Fruit fly (Drosophila melanogaster): ENCODE measurements around the gene Pdp.

Pdp gene

dm6 chrX:7728251-7729164 is 5.9 kb downstream of the Pdp start, which contains the start of the genes NELF-B and CG12155 (continued):
- TF ChIP-seq D (optimal IDR thresholded peaks at IDR 0.05) (no peak), D (GFP tag; optimal IDR thresholded peaks at IDR 0.05) (peak; percentile 42), cg (GFP tag; optimal IDR thresholded peaks at IDR 0.05) (peak; percentile 81), Six4 (GFP tag; optimal IDR thresholded peaks at IDR 0.05) (peak; percentile 61), wor (GFP tag; IDR thresholded peaks at IDR 0.05) (no peak), CG2712 (tag; optimal IDR thresholded peaks at IDR 0.05) (peak; percentile 67), CG13287 (GFP tag; IDR thresholded peaks at IDR 0.05; ENCODE audit: partially characterized antibody) (peak; percentile 54), CG34422 (GFP tag; IDR thresholded peaks at IDR 0.05) (no peak; the same call in 2 of the 3 replicates), CG9437 (GFP tag; optimal IDR thresholded peaks at IDR 0.05) (peak; percentile 63), p53 (GFP tag; optimal IDR thresholded peaks at IDR 0.05) (no peak), CG10462 (GFP tag; optimal IDR thresholded peaks at IDR 0.05) (peak; percentile 10), Jarid2 (GFP tag; optimal IDR thresholded peaks at IDR 0.05) (no peak), ind (GFP tag; optimal IDR thresholded peaks at IDR 0.05) (peak; percentile 58), CG7372 (GFP tag; IDR thresholded peaks at IDR 0.05) (0 out of 2 replicates have a peak, but pooled peaks have one; percentile 25), E2f1 (GFP tag; IDR thresholded peaks at IDR 0.05) (0 out of 2 replicates have a peak, but pooled peaks have one; percentile 0), CG3995 (GFP tag; optimal IDR thresholded peaks at IDR 0.05) (peak; percentile 20), D19B (GFP tag; optimal IDR thresholded peaks at IDR 0.05) (no peak), pros (GFP tag; optimal IDR thresholded peaks at IDR 0.05) (no peak), CG14710 (tag; optimal IDR thresholded peaks at IDR 0.05) (peak; percentile 74), toy (GFP tag; IDR thresholded peaks at IDR 0.05) (no peak), lmd (GFP tag; IDR thresholded peaks at IDR 0.05) (peak; percentile 31), pb (GFP tag; optimal IDR thresholded peaks at IDR 0.05) (no peak), scrt (GFP tag; optimal IDR thresholded peaks at IDR 0.05) (no peak), esg (GFP tag; conservative IDR thresholded peaks at IDR 0.05) (no peak), Max (GFP tag; optimal IDR thresholded peaks at IDR 0.05) (peak; percentile 61), Hr39 (optimal IDR thresholded peaks at IDR 0.05) (no peak), CG6689 (GFP tag; IDR thresholded peaks at IDR 0.05) (peak; percentile 50; the same call in 1 of the 2 replicates), Opbp (GFP tag; IDR thresholded peaks at IDR 0.05; ENCODE audit: partially characterized antibody) (peak; percentile 51; the same call in 2 of the 3 replicates), CG12155 (GFP tag; optimal IDR thresholded peaks at IDR 0.05) (peak; percentile 84), CG13624 (GFP tag; optimal IDR thresholded peaks at IDR 0.05) (no peak), sisA (GFP tag; IDR thresholded peaks at IDR 0.05) (peak; percentile 10; the same call in 1 of the 2 replicates), dpn (GFP tag; optimal IDR thresholded peaks at IDR 0.05) (peak; percentile 38 to 54), HLH54F (GFP tag; optimal IDR thresholded peaks at IDR 0.05) (peak; percentile 16), CG17802 (tag; optimal IDR thresholded peaks at IDR 0.05) (peak; percentile 9), CG17385 (GFP tag; optimal IDR thresholded peaks at IDR 0.05) (no peak), CG18764 (GFP tag; optimal IDR thresholded peaks at IDR 0.05) (peak; percentile 31), CG10979 (tag; optimal IDR thresholded peaks at IDR 0.05) (peak; percentile 23), Ssrp (tag; optimal IDR thresholded peaks at IDR 0.05) (peak; percentile 53), pan (optimal IDR thresholded peaks at IDR 0.05) (no peak), pan (GFP tag; optimal IDR thresholded peaks at IDR 0.05 in 1 of 2, IDR thresholded peaks at IDR 0.05 in 1 of 2) (no peak), Pdp1 (GFP tag; optimal IDR thresholded peaks at IDR 0.05) (peak; percentile 24 to 27), Doc3 (GFP tag; IDR thresholded peaks at IDR 0.05; ENCODE audit: partially characterized antibody) (no peak), CG14014 (GFP tag; IDR thresholded peaks at IDR 0.05) (peak; percentile 19; the same call in 1 of the 2 replicates), Abd-B (GFP tag; optimal IDR thresholded peaks at IDR 0.05) (peak; percentile 70), Mrtf (GFP tag; IDR thresholded peaks at IDR 0.05) (no peak), da (GFP tag; optimal IDR thresholded peaks at IDR 0.05) (no peak), CG12942 (GFP tag; optimal IDR thresholded peaks at IDR 0.05) (peak; percentile 32), sd (tag; optimal IDR thresholded peaks at IDR 0.05) (no peak), CG8290 (GFP tag; optimal IDR thresholded peaks at IDR 0.05) (peak; percentile 18), CG8290 (tag; optimal IDR thresholded peaks at IDR 0.05) (no peak)
